Worm (Caenorhabditis elegans): ENCODE results near the gene F55G7.1.

F55G7.1 gene

ce11 chrX:11909168-11909567 is 15.1 kb upstream of the F55G7.1 start:
- TF ChIP-seq eyg-1 (tag; optimal IDR thresholded peaks at IDR 0.05) (no peak), elt-2 (tag; optimal IDR thresholded peaks at IDR 0.05) (peak; percentile 24)

DNA sequence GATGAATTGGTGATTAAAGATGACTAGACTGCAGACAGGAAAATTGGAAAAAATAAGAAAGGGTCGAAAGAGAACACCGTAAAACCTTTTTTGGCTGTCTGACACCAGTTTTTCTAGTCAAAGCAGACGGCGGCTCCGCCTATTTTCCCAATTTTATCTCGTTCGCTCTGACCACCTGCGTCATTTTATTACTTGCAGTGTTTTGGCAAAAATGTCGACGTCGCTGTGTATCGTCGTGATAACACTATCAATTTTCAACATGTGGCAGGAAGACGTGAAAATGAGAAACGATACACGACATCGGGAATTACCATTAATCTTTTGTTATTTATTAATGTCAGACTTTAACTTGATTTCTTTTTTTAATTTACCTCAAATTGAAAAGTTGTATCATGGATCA is 14.2 kb upstream of the F55G7.1 start, which contains the start of gene Y62H9A.15:
TSS of gene Y62H9A.15 (minus strand) at position 100 of the 400 bp plus-strand sequence.
- peak; percentile 60 for TF ChIP-seq elt-2 (tag; optimal IDR thresholded peaks at IDR 0.05)
- TF ChIP-seq ceh-9 (tag; optimal IDR thresholded peaks at IDR 0.05), result no peak

DNA sequence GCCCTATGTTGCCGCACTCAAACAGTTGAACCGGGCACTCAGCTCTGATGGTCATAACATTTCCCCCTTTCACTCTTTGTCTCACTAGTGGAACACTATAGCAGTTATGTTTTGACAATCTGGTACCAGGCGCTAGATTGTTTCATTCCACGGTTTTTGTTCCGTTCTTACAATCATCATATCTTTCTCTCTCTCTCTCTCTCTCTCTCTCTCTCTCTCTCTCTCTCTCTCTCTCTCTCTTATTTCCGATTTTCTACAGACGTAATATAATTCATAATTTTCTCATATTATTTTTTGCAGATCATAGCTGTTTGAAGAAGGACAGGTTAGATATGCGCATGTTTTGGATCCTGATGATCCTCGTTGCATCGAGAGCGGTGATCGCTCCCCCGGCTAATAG is 10.4 kb upstream of the F55G7.1 start, which contains the start of gene Y62H9A.12:
TSS of gene Y62H9A.12 (plus strand) at position 301 of the 400 bp plus-strand sequence.
- no peak for TF ChIP-seq mec-3 (tag; optimal IDR thresholded peaks at IDR 0.05; ENCODE audit: borderline replicate concordance)
- no peak for TF ChIP-seq Y22D7AL.16 (tag; optimal IDR thresholded peaks at IDR 0.05)
- TF ChIP-seq hlh-15 (tag; optimal IDR thresholded peaks at IDR 0.05), result no peak
- no peak for TF ChIP-seq dve-1 (tag; optimal IDR thresholded peaks at IDR 0.05)
- no peak for TF ChIP-seq tbx-2 (tag; optimal IDR thresholded peaks at IDR 0.05)
- no peak for TF ChIP-seq C38D4.7 (GFP tag; optimal IDR thresholded peaks at IDR 0.05)

ce11 chrX:11916705-11917104 is 7.5 kb upstream of the F55G7.1 start, which contains the start of gene Y62H9A.13:
Y62H9A.13 (plus strand) TSS chrX:11917005.
- no peak for TF ChIP-seq hlh-15 (tag; optimal IDR thresholded peaks at IDR 0.05)
- no peak for TF ChIP-seq lim-6 (tag; optimal IDR thresholded peaks at IDR 0.05)
- TF ChIP-seq ets-4 (tag; optimal IDR thresholded peaks at IDR 0.05), result no peak
- no peak for TF ChIP-seq ceh-34 (tag; optimal IDR thresholded peaks at IDR 0.05)
- no peak for TF ChIP-seq sox-2 (GFP tag; IDR thresholded peaks at IDR 0.05)
- no peak for TF ChIP-seq unc-42 (tag; optimal IDR thresholded peaks at IDR 0.05)
- no peak for TF ChIP-seq sox-4 (tag; optimal IDR thresholded peaks at IDR 0.05)
- no peak for TF ChIP-seq ceh-22 (tag; optimal IDR thresholded peaks at IDR 0.05)

DNA sequence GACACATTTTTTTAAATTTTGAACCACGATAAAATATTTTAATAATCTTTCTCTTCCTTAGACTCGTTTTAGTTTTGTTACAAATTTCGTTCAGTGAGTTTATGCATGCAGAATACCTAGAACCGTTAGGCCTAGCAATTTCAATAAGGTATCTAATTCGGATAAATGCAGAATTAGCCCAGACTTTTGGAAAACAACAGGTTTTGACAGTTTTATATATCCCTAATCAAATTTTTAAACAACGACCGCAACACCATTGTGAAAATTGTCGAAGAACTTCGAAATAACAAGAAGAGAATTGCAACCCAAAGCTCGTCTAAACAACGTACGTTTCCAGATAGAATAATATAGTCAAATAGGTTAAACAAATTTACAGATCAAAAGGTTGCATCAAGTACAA is 6.2 kb upstream of the F55G7.1 start, which contains the start of gene Y62H9A.16:
TSS of gene Y62H9A.16 (plus strand) at position 301 of the 400 bp plus-strand sequence.
- TF ChIP-seq ceh-22 (tag; optimal IDR thresholded peaks at IDR 0.05) (no peak), ceh-31 (tag; optimal IDR thresholded peaks at IDR 0.05) (no peak), ets-4 (tag; optimal IDR thresholded peaks at IDR 0.05) (no peak), hlh-30 (tag; optimal IDR thresholded peaks at IDR 0.05; ENCODE audit: insufficient read depth) (no peak), tbx-7 (tag; optimal IDR thresholded peaks at IDR 0.05) (no peak), pat-9 (tag; optimal IDR thresholded peaks at IDR 0.05) (no peak), lin-11 (tag; optimal IDR thresholded peaks at IDR 0.05) (no peak), hlh-6 (tag; optimal IDR thresholded peaks at IDR 0.05) (no peak), nhr-232 (tag; optimal IDR thresholded peaks at IDR 0.05) (no peak), odd-2 (tag; optimal IDR thresholded peaks at IDR 0.05) (no peak), nfya-1 (tag; optimal IDR thresholded peaks at IDR 0.05) (no peak), unc-3 (GFP tag; conservative IDR thresholded peaks at IDR 0.05) (no peak), unc-3 (tag; optimal IDR thresholded peaks at IDR 0.05) (no peak), C08G9.2 (tag; optimal IDR thresholded peaks at IDR 0.05) (no peak), ttx-3 (tag; optimal IDR thresholded peaks at IDR 0.05) (no peak), pqm-1 (tag; optimal IDR thresholded peaks at IDR 0.05) (no peak), mec-3 (tag; optimal IDR thresholded peaks at IDR 0.05; ENCODE audit: borderline replicate concordance) (no peak), sox-2 (GFP tag; IDR thresholded peaks at IDR 0.05) (no peak), elt-2 (tag; optimal IDR thresholded peaks at IDR 0.05) (no peak), dmd-4 (tag; optimal IDR thresholded peaks at IDR 0.05; ENCODE audit: borderline replicate concordance) (no peak), che-1 (tag; optimal IDR thresholded peaks at IDR 0.05) (no peak)
